Fruit fly (Drosophila melanogaster): ENCODE results near the gene indra.

indra gene

DNA sequence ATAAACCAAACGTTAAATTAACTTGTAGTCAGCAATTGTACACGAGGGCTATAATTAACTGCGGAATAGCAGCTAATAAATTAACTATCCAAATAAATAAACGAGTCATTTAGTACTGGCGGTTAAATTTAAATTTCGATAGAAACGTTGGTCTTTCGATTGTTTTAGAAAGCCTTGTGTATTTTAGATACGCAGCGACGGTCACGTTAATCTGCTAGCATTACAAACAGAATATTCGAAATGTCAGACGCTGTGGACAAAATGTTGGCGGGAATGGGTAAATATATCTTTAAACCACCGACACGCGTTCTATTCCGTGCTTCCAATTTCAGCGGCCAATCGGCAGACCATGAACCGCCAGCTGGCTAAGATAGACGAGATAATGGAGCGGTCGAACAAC lies 10.7 kb downstream of the indra start, which contains the start of gene msd1 (continued):
- TF ChIP-seq dan (GFP tag; IDR thresholded peaks at IDR 0.05) (no peak), CG42726 (GFP tag; IDR thresholded peaks at IDR 0.05; ENCODE audit: partially characterized antibody) (no peak), danr (GFP tag; IDR thresholded peaks at IDR 0.05) (no peak), CG34224 (GFP tag; IDR thresholded peaks at IDR 0.05; ENCODE audit: partially characterized antibody) (0 out of 3 replicates have a peak, but pooled peaks have one; percentile 19), CG31365 (tag; optimal IDR thresholded peaks at IDR 0.05) (no peak), Dbx (GFP tag; IDR thresholded peaks at IDR 0.05) (no peak), odd (GFP tag; optimal IDR thresholded peaks at IDR 0.05) (no peak), Bgb (GFP tag; IDR thresholded peaks at IDR 0.05; ENCODE audit: partially characterized antibody) (peak; percentile 40; the same call in 1 of the 2 replicates), CG2116 (GFP tag; optimal IDR thresholded peaks at IDR 0.05) (peak; percentile 56), grau (tag; optimal IDR thresholded peaks at IDR 0.05) (no peak), gsb-n (tag; optimal IDR thresholded peaks at IDR 0.05) (no peak), Myb (GFP tag; optimal IDR thresholded peaks at IDR 0.05) (peak; percentile 61), ab (GFP tag; optimal IDR thresholded peaks at IDR 0.05) (no peak), cato (GFP tag; optimal IDR thresholded peaks at IDR 0.05; ENCODE audit: borderline replicate concordance) (no peak), CG2120 (GFP tag; optimal IDR thresholded peaks at IDR 0.05) (no peak), Gug (GFP tag; IDR thresholded peaks at IDR 0.05) (no peak), oc (tag; optimal IDR thresholded peaks at IDR 0.05) (no peak), Sox100B (GFP tag; optimal IDR thresholded peaks at IDR 0.05) (no peak), E2f1 (GFP tag; IDR thresholded peaks at IDR 0.05) (no peak), CG34376 (GFP tag; optimal IDR thresholded peaks at IDR 0.05) (no peak), HmgZ (tag; optimal IDR thresholded peaks at IDR 0.05) (peak; percentile 4), p53 (GFP tag; optimal IDR thresholded peaks at IDR 0.05) (no peak), Hmx (GFP tag; optimal IDR thresholded peaks at IDR 0.05) (no peak), Hand (GFP tag; optimal IDR thresholded peaks at IDR 0.05) (no peak), CG7839 (tag; optimal IDR thresholded peaks at IDR 0.05) (no peak), CG3065 (GFP tag; optimal IDR thresholded peaks at IDR 0.05) (no peak), Awh (GFP tag; IDR thresholded peaks at IDR 0.05) (no peak), CG14667 (GFP tag; IDR thresholded peaks at IDR 0.05) (no peak), hbn (GFP tag; IDR thresholded peaks at IDR 0.05; ENCODE audit: partially characterized antibody) (no peak; the same call in 1 of the 2 replicates), NC2β (GFP tag; optimal IDR thresholded peaks at IDR 0.05) (no peak), Sry-δ (GFP tag; optimal IDR thresholded peaks at IDR 0.05) (peak; percentile 35), CG4820 (GFP tag; optimal IDR thresholded peaks at IDR 0.05) (no peak), Bteb2 (GFP tag; optimal IDR thresholded peaks at IDR 0.05) (no peak), CG16779 (GFP tag; IDR thresholded peaks at IDR 0.05) (no peak), CG3726 (GFP tag; IDR thresholded peaks at IDR 0.05) (no peak), slp2 (GFP tag; optimal IDR thresholded peaks at IDR 0.05) (no peak), CG4854 (GFP tag; optimal IDR thresholded peaks at IDR 0.05) (no peak), Stat92E (GFP tag; optimal IDR thresholded peaks at IDR 0.05) (no peak), CG11695 (GFP tag; IDR thresholded peaks at IDR 0.05) (no peak), eyg (GFP tag; optimal IDR thresholded peaks at IDR 0.05) (no peak), CG1529 (GFP tag; optimal IDR thresholded peaks at IDR 0.05) (no peak), CG1647 (GFP tag; optimal IDR thresholded peaks at IDR 0.05) (no peak), CG1603 (tag; optimal IDR thresholded peaks at IDR 0.05) (peak; percentile 54), ato (GFP tag; IDR thresholded peaks at IDR 0.05; ENCODE audit: partially characterized antibody) (0 out of 2 replicates have a peak, but pooled peaks have one; percentile 41), schlank (tag; optimal IDR thresholded peaks at IDR 0.05) (no peak), CG32532 (GFP tag; IDR thresholded peaks at IDR 0.05) (no peak), lola (GFP tag; optimal IDR thresholded peaks at IDR 0.05) (no peak), D19A (tag; optimal IDR thresholded peaks at IDR 0.05) (no peak), tap (tag; optimal IDR thresholded peaks at IDR 0.05) (no peak)

All from whole organism, embryonic.